Worm (Caenorhabditis elegans) whole organism, late embryonic: ENCODE results near the gene eak-7.
A peak's percentile ranks its signal among the peaks of the same experiment; 100 is the strongest.

Experiments
- C38D4.7 ChIP-seq: fragments of 200-800 bp; sonication (Bioruptor generic); optimal IDR thresholded peaks from 2 replicates; lab custom pipeline; 2018; ENCODE audit warnings: mild to moderate bottlenecking, missing genetic modification characterization, moderate library complexity, missing compliant biosample characterization
- K02D7.2 ChIP-seq: sonication (generic microtip); optimal IDR thresholded peaks from 2 replicates; lab custom pipeline; 2017; ENCODE audit warnings: mild to moderate bottlenecking, missing genetic modification characterization, missing compliant biosample characterization
- T23F11.4 ChIP-seq: fragments of 200-800 bp; sonication (Bioruptor generic); optimal IDR thresholded peaks from 2 replicates; lab custom pipeline; 2018; ENCODE audit warnings: mild to moderate bottlenecking, missing genetic modification characterization, missing compliant biosample characterization
- ahr-1 ChIP-seq: sonication (generic microtip); optimal IDR thresholded peaks from 2 replicates; lab custom pipeline; 2016; ENCODE audit warnings: missing genetic modification characterization, missing compliant biosample characterization
- ama-1 ChIP-seq: fragments of 150-350 bp; optimal IDR thresholded peaks from 2 replicates; lab custom pipeline; 2014
- ceh-19 ChIP-seq: fragments of 200-800 bp; sonication (Bioruptor generic); optimal IDR thresholded peaks from 2 replicates; lab custom pipeline; 2018; ENCODE audit warnings: mild to moderate bottlenecking, missing genetic modification characterization, missing compliant biosample characterization
- ceh-31 ChIP-seq: sonication (generic microtip); optimal IDR thresholded peaks from 2 replicates; lab custom pipeline; 2016; ENCODE audit warnings: missing genetic modification characterization, missing compliant biosample characterization
- ceh-34 ChIP-seq: sonication (generic microtip); optimal IDR thresholded peaks from 2 replicates; lab custom pipeline; 2016; ENCODE audit warnings: mild to moderate bottlenecking, missing genetic modification characterization, missing compliant biosample characterization
- ceh-45 ChIP-seq: fragments of 200-800 bp; sonication (Bioruptor generic); IDR thresholded peaks from 2 replicates; pipeline ENCODE4 v1.3.6; 2022; ENCODE audit warnings: missing genetic modification reagents, missing genetic modification characterization, missing compliant biosample characterization
- dve-1 ChIP-seq: sonication (generic microtip); optimal IDR thresholded peaks from 2 replicates; lab custom pipeline; 2017; ENCODE audit warnings: antibody characterized with exemption, mild to moderate bottlenecking, missing genetic modification characterization, missing compliant biosample characterization
- eyg-1 ChIP-seq: sonication (generic microtip); optimal IDR thresholded peaks from 2 replicates; lab custom pipeline; 2016; ENCODE audit warnings: missing genotype, missing genetic modification characterization, missing compliant biosample characterization
- fkh-10 ChIP-seq: fragments of 150-350 bp; optimal IDR thresholded peaks from 2 replicates; lab custom pipeline; 2014; ENCODE audit warnings: missing biosample characterization, missing genetic modification reagents, missing genetic modification characterization
- fkh-6 ChIP-seq: sonication (generic microtip); optimal IDR thresholded peaks from 2 replicates; lab custom pipeline; 2016; ENCODE audit warnings: missing genetic modification characterization, missing compliant biosample characterization
- gmeb-2 ChIP-seq: sonication (generic microtip); optimal IDR thresholded peaks from 2 replicates; lab custom pipeline; 2016; ENCODE audit warnings: missing genetic modification characterization, inconsistent platforms, missing compliant biosample characterization
- hlh-6 ChIP-seq: sonication (generic microtip); optimal IDR thresholded peaks from 2 replicates; lab custom pipeline; 2016; ENCODE audit warnings: missing genotype, missing genetic modification characterization, missing compliant biosample characterization
- hlh-8 ChIP-seq: sonication (generic microtip); optimal IDR thresholded peaks from 2 replicates; lab custom pipeline; 2016; ENCODE audit warnings: missing genotype, missing genetic modification characterization, missing compliant biosample characterization
- lin-11 ChIP-seq: fragments of 200-800 bp; sonication (Bioruptor generic); optimal IDR thresholded peaks from 2 replicates; lab custom pipeline; 2018; ENCODE audit warnings: mild to moderate bottlenecking, missing genetic modification characterization, missing compliant biosample characterization
- nfya-1 ChIP-seq: sonication (generic microtip); optimal IDR thresholded peaks from 2 replicates; lab custom pipeline; 2017; ENCODE audit warnings: missing genetic modification characterization, mild to moderate bottlenecking, missing compliant biosample characterization, antibody characterized with exemption, moderate library complexity
- npax-4 ChIP-seq: sonication (generic microtip); optimal IDR thresholded peaks from 2 replicates; lab custom pipeline; 2016; ENCODE audit warnings: missing genetic modification characterization, missing compliant biosample characterization
- pax-1 ChIP-seq: fragments of 150-350 bp; optimal IDR thresholded peaks from 2 replicates; lab custom pipeline; 2014; ENCODE audit warnings: missing biosample characterization, missing genetic modification characterization
- pha-2 ChIP-seq: sonication (generic microtip); optimal IDR thresholded peaks from 2 replicates; lab custom pipeline; 2017; ENCODE audit warnings: mild to moderate bottlenecking, missing genetic modification characterization, missing compliant biosample characterization
- pqm-1 ChIP-seq: sonication (generic microtip); optimal IDR thresholded peaks from 2 replicates; lab custom pipeline; 2016; ENCODE audit warnings: missing genetic modification characterization, missing compliant biosample characterization
- pros-1 ChIP-seq: fragments of 150-350 bp; optimal IDR thresholded peaks from 2 replicates; lab custom pipeline; 2014; ENCODE audit warnings: missing biosample characterization, missing genetic modification reagents, missing genetic modification characterization
- ref-2 ChIP-seq: sonication (generic microtip); optimal IDR thresholded peaks from 2 replicates; lab custom pipeline; 2016; ENCODE audit warnings: missing genetic modification characterization, missing compliant biosample characterization
- sdc-2 ChIP-seq: sonication (generic microtip); optimal IDR thresholded peaks from 2 replicates; lab custom pipeline; 2016; ENCODE audit warnings: missing genotype, missing genetic modification characterization, missing compliant biosample characterization
- sox-2 ChIP-seq: fragments of 200-800 bp; sonication (Bioruptor generic); IDR thresholded peaks from 2 replicates; pipeline ENCODE4 v1.3.6; 2022; ENCODE audit warnings: missing genetic modification reagents, missing genetic modification characterization, missing compliant biosample characterization
- tbx-2 ChIP-seq: sonication (generic microtip); optimal IDR thresholded peaks from 2 replicates; lab custom pipeline; 2016; ENCODE audit warnings: missing genetic modification characterization, missing compliant biosample characterization
- tbx-7 ChIP-seq: sonication (generic microtip); optimal IDR thresholded peaks from 2 replicates; lab custom pipeline; 2016; ENCODE audit warnings: missing genotype, missing genetic modification characterization, missing compliant biosample characterization
- ttx-3 ChIP-seq: sonication (generic microtip); optimal IDR thresholded peaks from 2 replicates; lab custom pipeline; 2016; ENCODE audit warnings: missing genetic modification reagents, missing genetic modification characterization, missing compliant biosample characterization
- unc-3 ChIP-seq, 2 experiments: fragments of 200-800 bp in 1 of 2; sonication (Bioruptor generic) in 1 of 2; sonication (generic microtip) in 1 of 2; conservative IDR thresholded peaks in 1 of 2; optimal IDR thresholded peaks in 1 of 2; 2 replicates each; pipeline versions ENCODE4 v1.3.6 to Lab custom; 2016 to 2022; ENCODE audit warnings: missing compliant biosample characterization in 2 of 2, missing genetic modification characterization in 2 of 2, missing genetic modification reagents in 1 of 2
- unc-42 ChIP-seq: sonication (generic microtip); optimal IDR thresholded peaks from 2 replicates; lab custom pipeline; 2016; ENCODE audit warnings: missing genotype, missing genetic modification characterization, missing compliant biosample characterization
- unc-86 ChIP-seq: sonication (generic microtip); optimal IDR thresholded peaks from 2 replicates; lab custom pipeline; 2016; ENCODE audit warnings: missing genetic modification characterization, missing compliant biosample characterization
- zip-5 ChIP-seq: sonication (generic microtip); optimal IDR thresholded peaks from 2 replicates; lab custom pipeline; 2016; ENCODE audit warnings: missing genetic modification characterization, missing compliant biosample characterization

Gene eak-7

ce11 chrIV:12583181-12583580, 17.4 kb upstream of the eak-7 start:
- TF ChIP-seq eyg-1 (tag; lab: Kevin White, UChicago) (no peak), ceh-31 (tag; lab: Kevin White, UChicago) (peak; percentile 21), unc-42 (tag; lab: Kevin White, UChicago) (peak; percentile 60), hlh-8 (tag; lab: Kevin White, UChicago) (no peak)

- TF ChIP-seq ceh-45 = no peak
- no peak for TF ChIP-seq fkh-10 (GFP tag; lab: Kevin White, UChicago)
- TF ChIP-seq T23F11.4 (GFP tag; lab: Kevin White, UChicago) = no peak
- TF ChIP-seq eyg-1 (tag; lab: Kevin White, UChicago) = no peak
- TF ChIP-seq zip-5 (tag; lab: Kevin White, UChicago) = no peak
- no peak for TF ChIP-seq sox-2
- no peak for TF ChIP-seq C38D4.7 (GFP tag; lab: Kevin White, UChicago)
- TF ChIP-seq lin-11 = no peak
- no peak for TF ChIP-seq npax-4 (tag; lab: Kevin White, UChicago)
- no peak for TF ChIP-seq K02D7.2
- TF ChIP-seq ahr-1 (tag; lab: Kevin White, UChicago) = no peak
- no peak for TF ChIP-seq pqm-1 (tag; lab: Kevin White, UChicago)
- TF ChIP-seq, all 69 proteins: peak for 0
Measured at ce11 chrIV:12581046-12581445, 15.3 kb upstream of the eak-7 start, which contains the start of gene K08E7.6. TSS of gene K08E7.6 (minus strand) at chrIV:12581146.

- TF ChIP-seq C38D4.7 (GFP tag; lab: Kevin White, UChicago) (no peak), gmeb-2 (tag; lab: Kevin White, UChicago) (no peak)
Measured at ce11 chrIV:12574265-12574664, 8.5 kb upstream of the eak-7 start.

- no peak for TF ChIP-seq dve-1
- no peak for TF ChIP-seq ttx-3
- TF ChIP-seq hlh-8 (tag; lab: Kevin White, UChicago) = no peak
- no peak for TF ChIP-seq pros-1 (tag; lab: Kevin White, UChicago)
- no peak for TF ChIP-seq hlh-6 (tag; lab: Kevin White, UChicago)
- TF ChIP-seq fkh-6 (tag; lab: Kevin White, UChicago) = no peak
- TF ChIP-seq ceh-34 (tag; lab: Kevin White, UChicago) = no peak
- TF ChIP-seq unc-3 (GFP tag; conservative IDR thresholded peaks at IDR 0.05; lab: Robert Waterston, UW) = no peak
- no peak for TF ChIP-seq unc-3 (tag; optimal IDR thresholded peaks at IDR 0.05; lab: Kevin White, UChicago)
- no peak for TF ChIP-seq ceh-19 (GFP tag; lab: Kevin White, UChicago)
- TF ChIP-seq tbx-2 (tag; lab: Kevin White, UChicago) = no peak
- no peak for TF ChIP-seq pha-2 (tag; lab: Kevin White, UChicago)
- TF ChIP-seq unc-86 = no peak
- TF ChIP-seq pax-1 (tag; lab: Kevin White, UChicago) = no peak
- no peak for TF ChIP-seq sdc-2 (tag; lab: Kevin White, UChicago)
- TF ChIP-seq ama-1 (lab: Kevin White, UChicago) = no peak
- TF ChIP-seq nfya-1 (tag; lab: Kevin White, UChicago) = no peak
- no peak for TF ChIP-seq tbx-7 (tag; lab: Kevin White, UChicago)
- no peak for TF ChIP-seq ahr-1 (tag; lab: Kevin White, UChicago)
Measured at ce11 chrIV:12573068-12573467, 7.3 kb upstream of the eak-7 start, which contains the start of gene K08E7.5. TSS of gene K08E7.5 (plus strand) at chrIV:12573368.

ce11 chrIV:12571047-12571446, 5.3 kb upstream of the eak-7 start, which contains the start of gene K08E7.4:
TSS of gene K08E7.4 (minus strand) at chrIV:12571147.
- TF ChIP-seq ref-2 (tag; lab: Kevin White, UChicago) (no peak), eyg-1 (tag; lab: Kevin White, UChicago) (no peak), tbx-2 (tag; lab: Kevin White, UChicago) (no peak)
